Worm (Caenorhabditis elegans): ENCODE data around the gene oxy-4.

oxy-4 gene

ce11 chrIII:5172470-5172869 lies 13.9 kb upstream of the oxy-4 start, which contains the start of gene K10D2.5 (continued):
- peak; percentile 88 for TF ChIP-seq nhr-6 (tag; optimal IDR thresholded peaks at IDR 0.05)
- peak; percentile 62; the same call in 1 of the 2 replicates for TF ChIP-seq Y75B8A.6 (GFP tag; IDR thresholded peaks at IDR 0.05)
- peak; percentile 90 for TF ChIP-seq lin-15B (tag; optimal IDR thresholded peaks at IDR 0.05)
- peak; percentile 82 for TF ChIP-seq F49E8.2 (tag; optimal IDR thresholded peaks at IDR 0.05; ENCODE audit: borderline replicate concordance)
- TF ChIP-seq T20F7.1 (GFP tag; optimal IDR thresholded peaks at IDR 0.05), result peak; percentile 86
- TF ChIP-seq egl-43 (GFP tag; IDR thresholded peaks at IDR 0.05), result peak; percentile 83
- TF ChIP-seq hlh-30 (tag; optimal IDR thresholded peaks at IDR 0.05; ENCODE audit: insufficient read depth), result peak; percentile 71
- peak; percentile 86 for TF ChIP-seq F37D6.2 (tag; optimal IDR thresholded peaks at IDR 0.05)
- TF ChIP-seq nhr-25 (tag; optimal IDR thresholded peaks at IDR 0.05; ENCODE audit: borderline replicate concordance, insufficient read depth), result peak; percentile 71
- peak; percentile 87; the same call in 1 of the 2 replicates for TF ChIP-seq Y105C5A.15 (GFP tag; IDR thresholded peaks at IDR 0.05)
- TF ChIP-seq ceh-20 (GFP tag; IDR thresholded peaks at IDR 0.05), result peak; percentile 93
- peak; percentile 99 for TF ChIP-seq ZK337.2 (GFP tag; IDR thresholded peaks at IDR 0.05)
- peak; percentile 89 for TF ChIP-seq arid-1 (GFP tag; conservative IDR thresholded peaks at IDR 0.05)
- TF ChIP-seq lin-1 (GFP tag; IDR thresholded peaks at IDR 0.05), result peak; percentile 54
- TF ChIP-seq ces-1 (GFP tag; optimal IDR thresholded peaks at IDR 0.05), result peak; percentile 17
- TF ChIP-seq mxl-3 (GFP tag; optimal IDR thresholded peaks at IDR 0.05), result peak; percentile 95
- TF ChIP-seq snpc-1.2 (GFP tag; IDR thresholded peaks at IDR 0.05), result peak; percentile 75
- TF ChIP-seq fos-1 (tag; optimal IDR thresholded peaks at IDR 0.05), result no peak
- no peak for TF ChIP-seq nhr-237 (tag; optimal IDR thresholded peaks at IDR 0.05)

ce11 chrIII:5171945-5172344 lies 13.4 kb upstream of the oxy-4 start, which contains the start of gene prp-19:
Gene prp-19 (minus strand): TSS chrIII:5172045.
- no peak for TF ChIP-seq madf-5 (GFP tag; IDR thresholded peaks at IDR 0.05)
- TF ChIP-seq aha-1 (tag), result peak; percentile 74

ce11 chrIII:5169699-5170098 lies 11.1 kb upstream of the oxy-4 start, which contains the start of gene ulp-1:
Gene ulp-1 (minus strand): TSS chrIII:5169799.
- TF ChIP-seq nhr-77 (tag; optimal IDR thresholded peaks at IDR 0.05) (no peak), F10B5.3 (tag; optimal IDR thresholded peaks at IDR 0.05) (peak; percentile 14), lin-38 (GFP tag; IDR thresholded peaks at IDR 0.05) (peak; percentile 24; the same call in 1 of the 2 replicates), ceh-82 (tag; optimal IDR thresholded peaks at IDR 0.05) (no peak)

ce11 chrIII:5165745-5166144 lies 7.2 kb upstream of the oxy-4 start:
- TF ChIP-seq zip-11 (GFP tag; IDR thresholded peaks at IDR 0.05) (no peak), nhr-77 (tag; optimal IDR thresholded peaks at IDR 0.05) (peak; percentile 16), tra-1 (GFP tag; IDR thresholded peaks at IDR 0.05) (no peak), hlh-30 (tag; optimal IDR thresholded peaks at IDR 0.05; ENCODE audit: insufficient read depth) (peak; percentile 60), daf-19 (GFP tag; conservative IDR thresholded peaks at IDR 0.05) (no peak), saeg-2 (GFP tag; IDR thresholded peaks at IDR 0.05) (no peak), dmd-9 (GFP tag; IDR thresholded peaks at IDR 0.05) (no peak), mdl-1 (tag; optimal IDR thresholded peaks at IDR 0.05) (peak in 1 of 2 experiments; percentile 4), fkh-10 (GFP tag; optimal IDR thresholded peaks at IDR 0.05) (no peak), T20F7.1 (GFP tag; optimal IDR thresholded peaks at IDR 0.05) (no peak), lin-15B (tag; optimal IDR thresholded peaks at IDR 0.05) (no peak), tag-97 (GFP tag; IDR thresholded peaks at IDR 0.05) (no peak), lir-3 (tag; optimal IDR thresholded peaks at IDR 0.05) (no peak), spr-3 (GFP tag; optimal IDR thresholded peaks at IDR 0.05) (no peak), nhr-28 (tag; optimal IDR thresholded peaks at IDR 0.05) (peak; percentile 29), nhr-11 (tag; optimal IDR thresholded peaks at IDR 0.05) (no peak), dmd-6 (GFP tag; IDR thresholded peaks at IDR 0.05) (no peak), jun-1 (tag; optimal IDR thresholded peaks at IDR 0.05) (no peak), set-16 (GFP tag; IDR thresholded peaks at IDR 0.05) (no peak), ZK546.5 (tag; optimal IDR thresholded peaks at IDR 0.05) (no peak), hlh-11 (tag; optimal IDR thresholded peaks at IDR 0.05) (peak; percentile 19), ceh-44 (GFP tag; IDR thresholded peaks at IDR 0.05) (no peak), Y75B8A.6 (GFP tag; IDR thresholded peaks at IDR 0.05) (no peak)

All from whole organism, L4 larva.